Fruit fly (Drosophila melanogaster) whole organism, embryonic: ENCODE measurements around the gene RPA1.

Experiments
- CG10147 ChIP-seq: fragments of 200-800 bp; sonication (Bioruptor generic); optimal IDR thresholded peaks from 2 replicates; lab custom pipeline; 2019; ENCODE audit warnings: missing biosample characterization, mild to moderate bottlenecking, missing genetic modification characterization, moderate library complexity
- CG10274 ChIP-seq: fragments of 200-800 bp; sonication (Bioruptor generic); optimal IDR thresholded peaks from 3 replicates; lab custom pipeline; 2017; ENCODE audit warnings: missing biosample characterization, mild to moderate bottlenecking, missing genetic modification characterization
- CG12104 ChIP-seq: fragments of 200-800 bp; sonication (Bioruptor generic); optimal IDR thresholded peaks from 3 replicates; lab custom pipeline; 2016; ENCODE audit warnings: missing biosample characterization, missing genetic modification characterization
- CG12299 ChIP-seq: fragments of 200-800 bp; sonication (Bioruptor generic); optimal IDR thresholded peaks from 2 replicates; lab custom pipeline; 2018; ENCODE audit warnings: missing biosample characterization, mild to moderate bottlenecking, missing genetic modification characterization
- CG12744 ChIP-seq: fragments of 200-800 bp; sonication (Bioruptor generic); optimal IDR thresholded peaks from 2 replicates; lab custom pipeline; 2016; ENCODE audit warnings: missing biosample characterization, missing genetic modification characterization
- CG14014 ChIP-seq: fragments of 200-800 bp; sonication (Bioruptor generic); IDR thresholded peaks from 2 replicates; pipeline ENCODE4 v1.3.6; 2022; ENCODE audit warnings: missing biosample characterization, missing genetic modification characterization
- CG16815 ChIP-seq: fragments of 200-800 bp; sonication (Bioruptor generic); optimal IDR thresholded peaks from 3 replicates; lab custom pipeline; 2017; ENCODE audit warnings: missing biosample characterization, mild to moderate bottlenecking, missing genetic modification characterization
- CG17802 ChIP-seq: fragments of 200-800 bp; sonication (Bioruptor generic); optimal IDR thresholded peaks from 2 replicates; lab custom pipeline; 2018; ENCODE audit warnings: missing biosample characterization, mild to moderate bottlenecking, missing genetic modification characterization, moderate library complexity
- CG18011 ChIP-seq: fragments of 200-800 bp; sonication (Bioruptor generic); optimal IDR thresholded peaks from 2 replicates; lab custom pipeline; 2017; ENCODE audit warnings: missing biosample characterization, missing genetic modification characterization, mild to moderate bottlenecking, moderate library complexity, missing genotype
- CG18764 ChIP-seq: fragments of 200-800 bp; sonication (Bioruptor generic); optimal IDR thresholded peaks from 3 replicates; lab custom pipeline; 2016; ENCODE audit warnings: missing biosample characterization, missing genetic modification characterization
- CG2202 ChIP-seq: fragments of 200-800 bp; sonication (Bioruptor generic); optimal IDR thresholded peaks from 2 replicates; lab custom pipeline; 2018; ENCODE audit warnings: missing biosample characterization, mild to moderate bottlenecking, missing genetic modification characterization
- CG2678 ChIP-seq: fragments of 200-800 bp; sonication (Bioruptor generic); optimal IDR thresholded peaks from 3 replicates; lab custom pipeline; 2019; ENCODE audit warnings: missing biosample characterization, mild to moderate bottlenecking, missing genetic modification characterization, moderate library complexity
- CG2875 ChIP-seq: fragments of 200-800 bp; sonication (Bioruptor generic); optimal IDR thresholded peaks from 2 replicates; lab custom pipeline; 2017; ENCODE audit warnings: missing biosample characterization, mild to moderate bottlenecking, missing genetic modification characterization, missing genetic modification reagents
- CG6272 ChIP-seq: fragments of 200-800 bp; sonication (Bioruptor generic); IDR thresholded peaks from 2 replicates; pipeline ENCODE4 v1.3.6; 2022; ENCODE audit warnings: missing biosample characterization, missing genetic modification characterization
- CoRest ChIP-seq: fragments of 200-800 bp; sonication (Bioruptor generic); optimal IDR thresholded peaks from 3 replicates; lab custom pipeline; 2018; ENCODE audit warnings: missing biosample characterization, mild to moderate bottlenecking, missing genetic modification characterization, moderate library complexity
- Dbx ChIP-seq: fragments of 200-800 bp; sonication (Bioruptor generic); IDR thresholded peaks from 3 replicates; pipeline ENCODE4 v1.3.6; 2022; ENCODE audit warnings: missing biosample characterization, missing genetic modification characterization
- ERR ChIP-seq: fragments of 200-800 bp; sonication (Bioruptor generic); optimal IDR thresholded peaks from 2 replicates; lab custom pipeline; 2016; ENCODE audit warnings: missing biosample characterization, missing genetic modification characterization
- Eip74EF ChIP-seq, 2 experiments: fragments of 200-800 bp in 1 of 2; fragments of >200 bp in 1 of 2; sonication (Bioruptor generic) in 1 of 2; optimal IDR thresholded peaks; 2 replicates each; lab custom pipeline; 2017 to 2019; ENCODE audit warnings: missing biosample characterization in 2 of 2, missing genetic modification characterization in 2 of 2, mild to moderate bottlenecking in 1 of 2, moderate library complexity in 1 of 2
- HHEX ChIP-seq: fragments of 200-800 bp; sonication (Bioruptor generic); optimal IDR thresholded peaks from 3 replicates; lab custom pipeline; 2017; ENCODE audit warnings: missing biosample characterization, mild to moderate bottlenecking, missing genetic modification characterization, missing genetic modification reagents
- HLH54F ChIP-seq: fragments of 200-800 bp; sonication (Bioruptor generic); optimal IDR thresholded peaks from 3 replicates; lab custom pipeline; 2016; ENCODE audit warnings: missing biosample characterization, missing genetic modification characterization
- Hr3 ChIP-seq: fragments of 200-800 bp; sonication (Bioruptor generic); optimal IDR thresholded peaks from 3 replicates; lab custom pipeline; 2016; ENCODE audit warnings: missing biosample characterization, missing genetic modification characterization
- Hsf ChIP-seq: fragments of 200-800 bp; sonication (Bioruptor generic); optimal IDR thresholded peaks from 3 replicates; lab custom pipeline; 2016; ENCODE audit warnings: missing biosample characterization, missing genetic modification characterization
- Myb ChIP-seq: fragments of 200-800 bp; sonication (Bioruptor generic); optimal IDR thresholded peaks from 2 replicates; lab custom pipeline; 2016; ENCODE audit warnings: missing biosample characterization, missing genetic modification characterization
- NFAT ChIP-seq: fragments of 200-800 bp; sonication (Bioruptor generic); IDR thresholded peaks from 2 replicates; pipeline ENCODE4 v1.3.6; 2022; ENCODE audit warnings: missing biosample characterization, missing genetic modification characterization
- Optix ChIP-seq: fragments of 200-800 bp; sonication (Bioruptor generic); IDR thresholded peaks from 3 replicates; pipeline ENCODE4 v1.3.6; 2022; ENCODE audit warnings: missing biosample characterization, missing genetic modification characterization
- Sry-δ ChIP-seq: fragments of 200-800 bp; sonication (Bioruptor generic); optimal IDR thresholded peaks from 2 replicates; lab custom pipeline; 2016; ENCODE audit warnings: missing biosample characterization, missing genetic modification characterization
- Xrp1 ChIP-seq: fragments of 200-800 bp; sonication (Bioruptor generic); IDR thresholded peaks from 2 replicates; pipeline ENCODE4 v1.3.6; 2022; ENCODE audit warnings: missing biosample characterization, missing genetic modification characterization
- YL-1 ChIP-seq: fragments of 200-800 bp; sonication (Bioruptor generic); optimal IDR thresholded peaks from 3 replicates; lab custom pipeline; 2017; ENCODE audit warnings: missing biosample characterization, mild to moderate bottlenecking, missing genetic modification characterization
- dan ChIP-seq: fragments of 200-800 bp; sonication (Bioruptor generic); IDR thresholded peaks from 2 replicates; pipeline ENCODE4 v1.3.6; 2022; ENCODE audit warnings: missing biosample characterization, missing genetic modification characterization
- disco-r ChIP-seq: fragments of 200-800 bp; sonication (Bioruptor generic); optimal IDR thresholded peaks from 2 replicates; lab custom pipeline; 2016; ENCODE audit warnings: missing biosample characterization, missing genetic modification characterization
- dmrt99B ChIP-seq: fragments of 200-800 bp; sonication (Bioruptor generic); optimal IDR thresholded peaks from 2 replicates; lab custom pipeline; 2018; ENCODE audit warnings: missing biosample characterization, mild to moderate bottlenecking, missing genetic modification characterization, moderate library complexity
- hkb ChIP-seq, 2 experiments: fragments of 200-800 bp in 1 of 2; fragments of >200 bp in 1 of 2; sonication (Bioruptor generic) in 1 of 2; IDR thresholded peaks in 1 of 2; optimal IDR thresholded peaks in 1 of 2; 2 replicates each; pipeline versions ENCODE4 v1.3.6 to Lab custom; 2017 to 2022; ENCODE audit warnings: missing biosample characterization in 1 of 2, missing genetic modification characterization in 1 of 2
- mirr ChIP-seq: fragments of 200-800 bp; sonication (Bioruptor generic); optimal IDR thresholded peaks from 3 replicates; lab custom pipeline; 2018; ENCODE audit warnings: missing biosample characterization, mild to moderate bottlenecking, missing genetic modification characterization
- nau ChIP-seq: fragments of 200-800 bp; sonication (Bioruptor generic); optimal IDR thresholded peaks from 3 replicates; lab custom pipeline; 2017; ENCODE audit warnings: missing biosample characterization, mild to moderate bottlenecking, missing genetic modification characterization, missing genetic modification reagents
- org-1 ChIP-seq: fragments of 200-800 bp; sonication (Bioruptor generic); optimal IDR thresholded peaks from 2 replicates; lab custom pipeline; 2017; ENCODE audit warnings: missing biosample characterization, missing genetic modification characterization
- pan ChIP-seq, 4 experiments: fragments of >200 bp in 3 of 4; fragments of 200-800 bp in 1 of 4; sonication (Bioruptor generic) in 1 of 4; optimal IDR thresholded peaks in 3 of 4; IDR thresholded peaks in 1 of 4; 2 replicates each; pipeline versions ENCODE4 v1.3.6 to Lab custom; 2017 to 2022; ENCODE audit warnings: missing biosample characterization in 2 of 4, missing genetic modification characterization in 2 of 4, mixed read lengths in 1 of 4
- peb ChIP-seq: fragments of 200-800 bp; sonication (Bioruptor generic); IDR thresholded peaks from 2 replicates; pipeline ENCODE4 v1.3.6; 2022; ENCODE audit warnings: missing biosample characterization, missing genetic modification characterization
- pfk ChIP-seq: fragments of 200-800 bp; sonication (Bioruptor generic); optimal IDR thresholded peaks from 2 replicates; lab custom pipeline; 2018; ENCODE audit warnings: missing biosample characterization, mild to moderate bottlenecking, missing genetic modification characterization, moderate library complexity
- ranshi ChIP-seq: fragments of 200-800 bp; sonication (Bioruptor generic); IDR thresholded peaks from 2 replicates; pipeline ENCODE4 v1.3.6; 2022; ENCODE audit warnings: missing biosample characterization, missing genetic modification characterization
- sens-2 ChIP-seq: fragments of 200-800 bp; sonication (Bioruptor generic); IDR thresholded peaks from 2 replicates; pipeline ENCODE4 v1.3.6; 2022; ENCODE audit warnings: missing biosample characterization, missing genetic modification characterization
- seq ChIP-seq: fragments of 200-800 bp; sonication (Bioruptor generic); IDR thresholded peaks from 2 replicates; pipeline ENCODE4 v1.3.6; 2022; ENCODE audit warnings: missing biosample characterization, missing genetic modification characterization
- shn ChIP-seq: fragments of 200-800 bp; sonication (Bioruptor generic); optimal IDR thresholded peaks from 3 replicates; lab custom pipeline; 2016; ENCODE audit warnings: missing biosample characterization, missing genetic modification characterization
- stwl ChIP-seq: fragments of 200-800 bp; sonication (Bioruptor generic); optimal IDR thresholded peaks from 3 replicates; lab custom pipeline; 2018; ENCODE audit warnings: missing biosample characterization, mild to moderate bottlenecking, missing genetic modification characterization, moderate library complexity
- tin ChIP-seq: fragments of 200-800 bp; sonication (Bioruptor generic); optimal IDR thresholded peaks from 3 replicates; lab custom pipeline; 2016; ENCODE audit warnings: missing biosample characterization, missing genetic modification characterization
- unc-4 ChIP-seq: fragments of 200-800 bp; sonication (Bioruptor generic); IDR thresholded peaks from 2 replicates; pipeline ENCODE4 v1.3.6; 2022; ENCODE audit warnings: missing biosample characterization, missing genetic modification characterization; ENCODE audit not compliant: partially characterized antibody
- wek ChIP-seq: fragments of 200-800 bp; sonication (Bioruptor generic); optimal IDR thresholded peaks from 3 replicates; lab custom pipeline; 2018; ENCODE audit warnings: missing biosample characterization, mild to moderate bottlenecking, missing genetic modification characterization, moderate library complexity
- zen ChIP-seq: fragments of 200-800 bp; sonication (Bioruptor generic); optimal IDR thresholded peaks from 3 replicates; lab custom pipeline; 2018; ENCODE audit warnings: missing biosample characterization, mild to moderate bottlenecking, missing genetic modification characterization, moderate library complexity

The RPA1 gene

dm6 chr3R:8239472-8240301, 24.6 kb downstream of the RPA1 start (continued):
- TF ChIP-seq zen (tag; lab: Kevin White, UChicago) = peak; percentile 66
- TF ChIP-seq CG2678 = peak; percentile 97
- TF ChIP-seq sens-2 (GFP tag; lab: Robert Waterston, UW) = peak; percentile 50; the same call in 1 of the 2 replicates
- TF ChIP-seq Sry-δ (GFP tag; lab: Kevin White, UChicago) = peak; percentile 28
- peak; percentile 75; the same call in 1 of the 2 replicates for TF ChIP-seq seq (GFP tag; lab: Robert Waterston, UW)
- TF ChIP-seq CG10274 (GFP tag; lab: Kevin White, UChicago) = peak; percentile 77
- no peak for TF ChIP-seq hkb (optimal IDR thresholded peaks at IDR 0.05; lab: Kevin White, UChicago)
- peak; percentile 81 for TF ChIP-seq hkb (GFP tag; IDR thresholded peaks at IDR 0.05; lab: Robert Waterston, UW)
- TF ChIP-seq mirr (GFP tag; lab: Kevin White, UChicago) = no peak
- peak; percentile 61 for TF ChIP-seq CG17802 (tag; lab: Kevin White, UChicago)
- peak; percentile 47 for TF ChIP-seq Myb (GFP tag; lab: Kevin White, UChicago)
- TF ChIP-seq CG2875 (GFP tag; lab: Kevin White, UChicago) = peak; percentile 84
- peak; percentile 90 for TF ChIP-seq org-1 (GFP tag; lab: Kevin White, UChicago)
- TF ChIP-seq Hr3 = peak; percentile 85
- TF ChIP-seq CG18764 = peak; percentile 62
- peak; percentile 82 for TF ChIP-seq tin
- TF ChIP-seq CG10147 = peak; percentile 94
- peak; percentile 75 for TF ChIP-seq Xrp1 (GFP tag; lab: Robert Waterston, UW)
- TF ChIP-seq Hsf = peak; percentile 81
- peak; percentile 42; the same call in 1 of the 2 replicates for TF ChIP-seq ranshi (GFP tag; lab: Robert Waterston, UW)
- peak in 1 of 2 experiments; percentile 96 for TF ChIP-seq Eip74EF (GFP tag; optimal IDR thresholded peaks at IDR 0.05; lab: Kevin White, UChicago)
- no peak; the same call in 1 of the 2 replicates for TF ChIP-seq CG6272
- no peak for TF ChIP-seq unc-4 (GFP tag; lab: Robert Waterston, UW)
- TF ChIP-seq CG14014 (GFP tag; lab: Robert Waterston, UW) = peak; percentile 69
- peak; percentile 97 for TF ChIP-seq CoRest (tag; lab: Kevin White, UChicago)
- peak; percentile 86 for TF ChIP-seq CG12299
- TF ChIP-seq NFAT (GFP tag; lab: Robert Waterston, UW) = peak; percentile 46
- TF ChIP-seq pan (optimal IDR thresholded peaks at IDR 0.05; lab: Kevin White, UChicago) = no peak
- TF ChIP-seq pan (GFP tag; optimal IDR thresholded peaks at IDR 0.05 in 1 of 2, IDR thresholded peaks at IDR 0.05 in 1 of 2) = peak in 1 of 2 experiments; percentile 73
- TF ChIP-seq nau = peak; percentile 89
- TF ChIP-seq shn (GFP tag; lab: Kevin White, UChicago) = peak; percentile 69
- TF ChIP-seq CG12104 = peak; percentile 96
- peak; percentile 78 for TF ChIP-seq CG18011 (GFP tag; lab: Kevin White, UChicago)
- TF ChIP-seq Dbx (GFP tag; lab: Robert Waterston, UW) = peak; percentile 41; the same call in 1 of the 3 replicates
- TF ChIP-seq Optix = 0 out of 3 replicates have a peak, but pooled peaks have one; percentile 33
- TF ChIP-seq CG12744 (GFP tag; lab: Kevin White, UChicago) = peak; percentile 82
- peak; percentile 51 for TF ChIP-seq CG2202 (tag; lab: Kevin White, UChicago)
- TF ChIP-seq HHEX = peak; percentile 90
- peak; percentile 92 for TF ChIP-seq dmrt99B (tag; lab: Kevin White, UChicago)
- no peak for TF ChIP-seq stwl
- no peak for TF ChIP-seq dan (GFP tag; lab: Robert Waterston, UW)
- TF ChIP-seq wek = no peak
- peak; percentile 50; the same call in 1 of the 2 replicates for TF ChIP-seq peb (GFP tag; lab: Robert Waterston, UW)
- TF ChIP-seq ERR (GFP tag; lab: Kevin White, UChicago) = no peak
- TF ChIP-seq disco-r (GFP tag; lab: Kevin White, UChicago) = peak; percentile 81
- TF ChIP-seq HLH54F (GFP tag; lab: Kevin White, UChicago) = peak; percentile 61
- no peak for TF ChIP-seq YL-1 (GFP tag; lab: Kevin White, UChicago)
- TF ChIP-seq pfk (GFP tag; lab: Kevin White, UChicago) = no peak
- TF ChIP-seq CG16815 (GFP tag; lab: Kevin White, UChicago) = peak; percentile 78
